Worm (Caenorhabditis elegans): Measurements from ENCODE around the gene nas-8.

Gene nas-8

ce11 chrIV:7098509-7099065 is 16.1 kb upstream of the nas-8 start, which contains the start of gene ZC477.4:
ZC477.4 (minus strand) TSS chrIV:7098784.
- no peak for TF ChIP-seq ceh-82 (tag; optimal IDR thresholded peaks at IDR 0.05)
- peak; percentile 31 for TF ChIP-seq nfya-1 (tag; optimal IDR thresholded peaks at IDR 0.05; ENCODE audit: insufficient read depth)

DNA sequence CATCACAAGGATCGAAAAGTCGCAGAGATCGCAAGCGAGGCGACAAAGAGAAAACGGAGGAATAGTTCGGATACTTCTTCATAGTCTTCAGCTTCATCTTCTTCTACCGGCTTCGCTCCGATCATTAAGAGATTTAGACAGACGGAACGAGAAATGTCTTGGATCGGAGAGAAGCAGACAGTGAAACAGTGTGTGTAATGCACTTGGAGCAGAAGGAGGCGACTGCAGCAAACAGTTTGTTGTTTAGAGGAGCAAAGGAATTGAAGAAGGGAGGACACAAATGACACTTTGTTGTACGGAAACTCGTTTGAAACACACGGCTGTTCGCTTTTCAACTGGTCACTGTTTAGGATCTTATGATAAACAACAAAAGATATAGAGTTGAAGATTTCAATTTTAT is 15.3 kb upstream of the nas-8 start:
- TF ChIP-seq daf-12 (tag; optimal IDR thresholded peaks at IDR 0.05) (no peak), fkh-10 (GFP tag; optimal IDR thresholded peaks at IDR 0.05) (no peak), nfya-1 (tag; optimal IDR thresholded peaks at IDR 0.05; ENCODE audit: insufficient read depth) (peak; percentile 6), egl-27 (tag; optimal IDR thresholded peaks at IDR 0.05) (no peak), nhr-76 (tag; optimal IDR thresholded peaks at IDR 0.05) (no peak), jun-1 (tag; optimal IDR thresholded peaks at IDR 0.05) (no peak), snpc-4 (tag; optimal IDR thresholded peaks at IDR 0.05) (no peak), elt-1 (tag; optimal IDR thresholded peaks at IDR 0.05) (no peak), lin-39 (tag; optimal IDR thresholded peaks at IDR 0.05) (peak; percentile 34), nhr-77 (tag; optimal IDR thresholded peaks at IDR 0.05) (no peak), pha-4 (tag; optimal IDR thresholded peaks at IDR 0.05) (peak; percentile 53), zag-1 (tag; optimal IDR thresholded peaks at IDR 0.05) (no peak), egl-5 (tag; optimal IDR thresholded peaks at IDR 0.05) (peak; percentile 39), lsy-12 (tag; optimal IDR thresholded peaks at IDR 0.05) (no peak), elt-3 (tag; optimal IDR thresholded peaks at IDR 0.05) (no peak), elt-2 (tag; optimal IDR thresholded peaks at IDR 0.05) (no peak), R02D3.7 (tag; optimal IDR thresholded peaks at IDR 0.05) (no peak)

ce11 chrIV:7103211-7103679 is 11.5 kb upstream of the nas-8 start, which contains the start of the genes rde-8 and ZC477.3:
rde-8 (minus strand) TSS chrIV:7103261.
ZC477.3 (plus strand) TSS chrIV:7103492.
- peak; percentile 42 for TF ChIP-seq nhr-77 (tag; optimal IDR thresholded peaks at IDR 0.05)
- TF ChIP-seq snpc-4 (tag; optimal IDR thresholded peaks at IDR 0.05) = peak; percentile 41
- TF ChIP-seq elt-3 (tag; optimal IDR thresholded peaks at IDR 0.05) = no peak
- TF ChIP-seq sea-2 (GFP tag; optimal IDR thresholded peaks at IDR 0.05) = no peak
- no peak for TF ChIP-seq nhr-237 (tag; optimal IDR thresholded peaks at IDR 0.05)
- TF ChIP-seq ceh-82 (tag; optimal IDR thresholded peaks at IDR 0.05) = no peak
- TF ChIP-seq egl-27 (tag; optimal IDR thresholded peaks at IDR 0.05) = no peak
- no peak for TF ChIP-seq nhr-28 (tag; optimal IDR thresholded peaks at IDR 0.05)
- TF ChIP-seq hmg-11 (tag; optimal IDR thresholded peaks at IDR 0.05) = no peak
- TF ChIP-seq elt-1 (tag; optimal IDR thresholded peaks at IDR 0.05) = no peak
- TF ChIP-seq ztf-11 (tag; optimal IDR thresholded peaks at IDR 0.05) = no peak
- peak; percentile 35 for TF ChIP-seq nhr-25 (tag; optimal IDR thresholded peaks at IDR 0.05)
- TF ChIP-seq nhr-23 (tag; optimal IDR thresholded peaks at IDR 0.05) = peak; percentile 55
- no peak for TF ChIP-seq aly-2 (tag; optimal IDR thresholded peaks at IDR 0.05)
- TF ChIP-seq nhr-43 (tag; optimal IDR thresholded peaks at IDR 0.05; ENCODE audit: poor library complexity, severe bottlenecking) = peak; percentile 36
- TF ChIP-seq mdl-1 (tag; optimal IDR thresholded peaks at IDR 0.05) = no peak
- TF ChIP-seq nhr-12 (tag; optimal IDR thresholded peaks at IDR 0.05) = no peak
- TF ChIP-seq unc-62 (GFP tag; optimal IDR thresholded peaks at IDR 0.05) = no peak
- no peak for TF ChIP-seq ztf-4 (tag; optimal IDR thresholded peaks at IDR 0.05)
- no peak for TF ChIP-seq eor-1 (tag; optimal IDR thresholded peaks at IDR 0.05)
- TF ChIP-seq nfya-1 (tag; optimal IDR thresholded peaks at IDR 0.05; ENCODE audit: insufficient read depth) = peak; percentile 64
- no peak for TF ChIP-seq ceh-16 (tag; optimal IDR thresholded peaks at IDR 0.05)
- TF ChIP-seq unc-39 (tag; optimal IDR thresholded peaks at IDR 0.05) = no peak
- no peak for TF ChIP-seq mml-1 (tag; optimal IDR thresholded peaks at IDR 0.05)
- peak; percentile 79 for TF ChIP-seq lin-15B (tag; optimal IDR thresholded peaks at IDR 0.05)
- no peak for TF ChIP-seq skn-1 (tag; optimal IDR thresholded peaks at IDR 0.05)
- peak; percentile 92 for TF ChIP-seq pha-4 (tag; optimal IDR thresholded peaks at IDR 0.05)
- TF ChIP-seq ama-1 (optimal IDR thresholded peaks at IDR 0.05) = no peak
- peak; percentile 25 for TF ChIP-seq ceh-28 (tag; optimal IDR thresholded peaks at IDR 0.05)
- TF ChIP-seq jun-1 (tag; optimal IDR thresholded peaks at IDR 0.05) = peak; percentile 29
- TF ChIP-seq lsy-12 (tag; optimal IDR thresholded peaks at IDR 0.05) = peak; percentile 39
- TF ChIP-seq daf-12 (tag; optimal IDR thresholded peaks at IDR 0.05) = no peak
- no peak for TF ChIP-seq fos-1 (tag; optimal IDR thresholded peaks at IDR 0.05)
- TF ChIP-seq lin-39 (tag; optimal IDR thresholded peaks at IDR 0.05) = no peak
- peak; percentile 34 for TF ChIP-seq elt-2 (tag; optimal IDR thresholded peaks at IDR 0.05)
- no peak for TF ChIP-seq fkh-10 (GFP tag; optimal IDR thresholded peaks at IDR 0.05)
- no peak for TF ChIP-seq nhr-67 (tag; optimal IDR thresholded peaks at IDR 0.05)
- TF ChIP-seq egl-5 (tag; optimal IDR thresholded peaks at IDR 0.05) = no peak
- TF ChIP-seq tbx-2 (tag; optimal IDR thresholded peaks at IDR 0.05) = peak; percentile 56
- peak; percentile 42 for TF ChIP-seq nhr-11 (tag; optimal IDR thresholded peaks at IDR 0.05)
- TF ChIP-seq nhr-76 (tag; optimal IDR thresholded peaks at IDR 0.05) = no peak
- peak; percentile 30 for TF ChIP-seq R02D3.7 (tag; optimal IDR thresholded peaks at IDR 0.05)
- TF ChIP-seq ceh-9 (tag; optimal IDR thresholded peaks at IDR 0.05) = no peak
- no peak for TF ChIP-seq pqm-1 (tag; optimal IDR thresholded peaks at IDR 0.05)
